Worm (Caenorhabditis elegans) whole organism, mixed stage, embryonic: ENCODE results near the gene Y50D4C.6.

ENCODE experiments used
- blmp-1 ChIP-seq: fragments of 150-350 bp; optimal IDR thresholded peaks from 2 replicates; lab custom pipeline; 2014; ENCODE audit warnings: missing biosample characterization, missing genetic modification characterization
- ceh-39 ChIP-seq: fragments of 150-350 bp; optimal IDR thresholded peaks from 2 replicates; lab custom pipeline; 2014; ENCODE audit warnings: missing biosample characterization, missing genetic modification characterization
- ceh-43 ChIP-seq: fragments of 200-800 bp; sonication (Bioruptor generic); optimal IDR thresholded peaks from 2 replicates; lab custom pipeline; 2018; ENCODE audit warnings: mild to moderate bottlenecking, missing genetic modification characterization, moderate library complexity, missing compliant biosample characterization
- ceh-83 ChIP-seq: fragments of 200-800 bp; sonication (Bioruptor generic); optimal IDR thresholded peaks from 2 replicates; lab custom pipeline; 2018; ENCODE audit warnings: mild to moderate bottlenecking, missing genetic modification characterization, missing compliant biosample characterization
- ces-1 ChIP-seq: fragments of 150-350 bp; optimal IDR thresholded peaks from 2 replicates; lab custom pipeline; 2014; ENCODE audit warnings: missing biosample characterization, missing genetic modification reagents, missing genetic modification characterization
- cnd-1 ChIP-seq: fragments of 200-800 bp; sonication (Bioruptor generic); optimal IDR thresholded peaks from 2 replicates; lab custom pipeline; 2018; ENCODE audit warnings: mild to moderate bottlenecking, missing genetic modification characterization, missing compliant biosample characterization
- drap-1 ChIP-seq: fragments of 200-800 bp; sonication (Bioruptor generic); optimal IDR thresholded peaks from 3 replicates; lab custom pipeline; 2018; ENCODE audit warnings: mild to moderate bottlenecking, missing genetic modification characterization, missing compliant biosample characterization
- elt-1 ChIP-seq: sonication (generic microtip); optimal IDR thresholded peaks from 2 replicates; lab custom pipeline; 2017; ENCODE audit warnings: missing genetic modification characterization, mild to moderate bottlenecking, missing compliant biosample characterization, antibody characterized with exemption, moderate library complexity, borderline replicate concordance; ENCODE audit not compliant: insufficient read depth
- elt-3 ChIP-seq: fragments of 150-350 bp; optimal IDR thresholded peaks from 2 replicates; lab custom pipeline; 2014; ENCODE audit warnings: missing biosample characterization, missing genetic modification characterization
- flh-1 ChIP-seq: fragments of 200-800 bp; sonication (Bioruptor generic); optimal IDR thresholded peaks from 2 replicates; lab custom pipeline; 2018; ENCODE audit warnings: mild to moderate bottlenecking, missing genetic modification characterization, moderate library complexity, missing compliant biosample characterization
- ham-2 ChIP-seq: fragments of 200-800 bp; sonication (Bioruptor generic); optimal IDR thresholded peaks from 2 replicates; lab custom pipeline; 2018; ENCODE audit warnings: mild to moderate bottlenecking, missing genetic modification characterization, missing compliant biosample characterization
- hlh-1 ChIP-seq: fragments of 150-350 bp; optimal IDR thresholded peaks from 2 replicates; lab custom pipeline; 2014; ENCODE audit warnings: missing biosample characterization, missing genetic modification reagents, missing genetic modification characterization
- lin-13 ChIP-seq: fragments of 150-350 bp; optimal IDR thresholded peaks from 2 replicates; lab custom pipeline; 2014; ENCODE audit warnings: missing biosample characterization, missing genetic modification characterization
- lin-32 ChIP-seq: fragments of 200-800 bp; sonication (Bioruptor generic); optimal IDR thresholded peaks from 2 replicates; lab custom pipeline; 2018; ENCODE audit warnings: mild to moderate bottlenecking, missing genetic modification characterization, missing compliant biosample characterization
- lsy-2 ChIP-seq: fragments of 150-350 bp; optimal IDR thresholded peaks from 2 replicates; lab custom pipeline; 2014; ENCODE audit warnings: missing biosample characterization, missing genetic modification characterization
- mab-5 ChIP-seq: fragments of 150-350 bp; optimal IDR thresholded peaks from 2 replicates; lab custom pipeline; 2014; ENCODE audit warnings: missing biosample characterization, missing genetic modification characterization
- mep-1 ChIP-seq: fragments of 150-350 bp; optimal IDR thresholded peaks from 2 replicates; lab custom pipeline; 2017; ENCODE audit warnings: missing biosample characterization, missing genetic modification reagents, missing genetic modification characterization, inconsistent platforms
- mls-2 ChIP-seq: sonication (generic microtip); optimal IDR thresholded peaks from 2 replicates; lab custom pipeline; 2016; ENCODE audit warnings: mild to moderate bottlenecking, missing genetic modification characterization, moderate library complexity, missing compliant biosample characterization
- nhr-12 ChIP-seq: fragments of 150-350 bp; optimal IDR thresholded peaks from 2 replicates; lab custom pipeline; 2014; ENCODE audit warnings: missing biosample characterization, missing genetic modification characterization
- nhr-2 ChIP-seq: fragments of 150-350 bp; optimal IDR thresholded peaks from 2 replicates; lab custom pipeline; 2014; ENCODE audit warnings: missing biosample characterization, missing genetic modification characterization
- nhr-237 ChIP-seq: fragments of 150-350 bp; optimal IDR thresholded peaks from 2 replicates; lab custom pipeline; 2014; ENCODE audit warnings: missing biosample characterization, missing genetic modification characterization
- nhr-28 ChIP-seq: fragments of 150-350 bp; optimal IDR thresholded peaks from 2 replicates; lab custom pipeline; 2014; ENCODE audit warnings: missing biosample characterization, missing genetic modification characterization
- nhr-76 ChIP-seq: sonication (generic microtip); optimal IDR thresholded peaks from 2 replicates; lab custom pipeline; 2017; ENCODE audit warnings: missing biosample characterization, missing genetic modification characterization
- pha-4 ChIP-seq: fragments of 150-350 bp; optimal IDR thresholded peaks from 2 replicates; lab custom pipeline; 2018; ENCODE audit warnings: missing biosample characterization, missing genetic modification reagents, missing genetic modification characterization
- sem-2 ChIP-seq: fragments of 200-800 bp; sonication (Bioruptor generic); optimal IDR thresholded peaks from 2 replicates; lab custom pipeline; 2018; ENCODE audit warnings: mild to moderate bottlenecking, missing genetic modification characterization, missing compliant biosample characterization
- sptf-1 ChIP-seq: sonication (generic microtip); optimal IDR thresholded peaks from 2 replicates; lab custom pipeline; 2017; ENCODE audit warnings: mild to moderate bottlenecking, missing genetic modification characterization, moderate library complexity, missing compliant biosample characterization
- unc-120 ChIP-seq: sonication (generic microtip); optimal IDR thresholded peaks from 2 replicates; lab custom pipeline; 2017; ENCODE audit warnings: missing genetic modification characterization, missing compliant biosample characterization; ENCODE audit not compliant: poor library complexity, severe bottlenecking
- unc-62 ChIP-seq: fragments of 150-350 bp; optimal IDR thresholded peaks from 2 replicates; lab custom pipeline; 2014; ENCODE audit warnings: missing biosample characterization, missing genetic modification reagents, missing genetic modification characterization
- zip-8 ChIP-seq: fragments of 150-350 bp; optimal IDR thresholded peaks from 2 replicates; lab custom pipeline; 2014; ENCODE audit warnings: missing biosample characterization, missing genetic modification characterization
- ztf-11 ChIP-seq: fragments of 150-350 bp; optimal IDR thresholded peaks from 2 replicates; lab custom pipeline; 2014; ENCODE audit warnings: missing biosample characterization, missing genetic modification characterization

Gene Y50D4C.6

ce11 chrV:966164-966563 lies 16.5 kb upstream of the Y50D4C.6 start:
- TF ChIP-seq ces-1 (GFP tag; lab: Kevin White, UChicago) (peak; percentile 100), mls-2 (tag; lab: Kevin White, UChicago) (peak; percentile 37), mep-1 (peak; percentile 40), cnd-1 (tag; lab: Kevin White, UChicago) (no peak)

- peak; percentile 6 for TF ChIP-seq unc-120 (tag; lab: Kevin White, UChicago)
- TF ChIP-seq mep-1 = peak; percentile 41
- TF ChIP-seq nhr-28 (tag; lab: Kevin White, UChicago) = no peak
- TF ChIP-seq ceh-43 = no peak
- no peak for TF ChIP-seq elt-1 (tag; lab: Kevin White, UChicago)
- TF ChIP-seq nhr-2 = no peak
- TF ChIP-seq ces-1 (GFP tag; lab: Kevin White, UChicago) = peak; percentile 34
Measured at ce11 chrV:964739-965283, 15.2 kb upstream of the Y50D4C.6 start, which contains the start of gene sqv-6. TSS of gene sqv-6 (minus strand) at chrV:964789.

- no peak for TF ChIP-seq ceh-39
- no peak for TF ChIP-seq lin-32 (GFP tag; lab: Kevin White, UChicago)
- TF ChIP-seq ceh-83 (GFP tag; lab: Kevin White, UChicago) = no peak
- TF ChIP-seq elt-1 (tag; lab: Kevin White, UChicago) = no peak
Measured at ce11 chrV:949084-949483, 576 bp downstream of the Y50D4C.6 start.

ce11 chrV:945828-946227 lies 3.8 kb downstream of the Y50D4C.6 start:
- TF ChIP-seq ceh-43 = no peak

ce11 chrV:945144-945543 lies 4.5 kb downstream of the Y50D4C.6 start, which contains the start of gene Y50D4C.3:
TSS of gene Y50D4C.3 (minus strand) at chrV:945244.
- TF ChIP-seq nhr-237 (tag; lab: Kevin White, UChicago) = no peak
- no peak for TF ChIP-seq ham-2 (GFP tag; lab: Kevin White, UChicago)
- no peak for TF ChIP-seq nhr-28 (tag; lab: Kevin White, UChicago)
- TF ChIP-seq ces-1 (GFP tag; lab: Kevin White, UChicago) = no peak
- TF ChIP-seq ztf-11 (tag; lab: Kevin White, UChicago) = no peak
- no peak for TF ChIP-seq pha-4
- no peak for TF ChIP-seq sptf-1 (tag; lab: Kevin White, UChicago)
- no peak for TF ChIP-seq unc-62 (GFP tag; lab: Kevin White, UChicago)
- no peak for TF ChIP-seq blmp-1
- TF ChIP-seq flh-1 (GFP tag; lab: Kevin White, UChicago) = no peak
- TF ChIP-seq mep-1 = no peak
- no peak for TF ChIP-seq mab-5 (tag; lab: Kevin White, UChicago)
- no peak for TF ChIP-seq lsy-2 (tag; lab: Kevin White, UChicago)
- TF ChIP-seq nhr-12 (tag; lab: Kevin White, UChicago) = no peak
- TF ChIP-seq elt-3 (tag; lab: Kevin White, UChicago) = no peak
- TF ChIP-seq drap-1 (GFP tag; lab: Kevin White, UChicago) = no peak
- no peak for TF ChIP-seq elt-1 (tag; lab: Kevin White, UChicago)
- TF ChIP-seq zip-8 (tag; lab: Kevin White, UChicago) = no peak

ce11 chrV:942556-942955 lies 7.1 kb downstream of the Y50D4C.6 start:
- no peak for TF ChIP-seq sem-2 (GFP tag; lab: Kevin White, UChicago)

ce11 chrV:939341-939740 lies 10.3 kb downstream of the Y50D4C.6 start:
- TF ChIP-seq ceh-83 (GFP tag; lab: Kevin White, UChicago) (no peak), nhr-76 (no peak), elt-1 (tag; lab: Kevin White, UChicago) (no peak), zip-8 (tag; lab: Kevin White, UChicago) (no peak), cnd-1 (tag; lab: Kevin White, UChicago) (no peak), nhr-28 (tag; lab: Kevin White, UChicago) (no peak), ces-1 (GFP tag; lab: Kevin White, UChicago) (no peak), drap-1 (GFP tag; lab: Kevin White, UChicago) (no peak), hlh-1 (no peak), lin-13 (tag; lab: Kevin White, UChicago) (no peak), unc-62 (GFP tag; lab: Kevin White, UChicago) (no peak), blmp-1 (no peak), ham-2 (GFP tag; lab: Kevin White, UChicago) (no peak), pha-4 (no peak), lin-32 (GFP tag; lab: Kevin White, UChicago) (no peak), sptf-1 (tag; lab: Kevin White, UChicago) (no peak), elt-3 (tag; lab: Kevin White, UChicago) (no peak), lsy-2 (tag; lab: Kevin White, UChicago) (no peak)
